Fruit fly (Drosophila melanogaster): ENCODE results near the gene TSG101.

The TSG101 gene

DNA sequence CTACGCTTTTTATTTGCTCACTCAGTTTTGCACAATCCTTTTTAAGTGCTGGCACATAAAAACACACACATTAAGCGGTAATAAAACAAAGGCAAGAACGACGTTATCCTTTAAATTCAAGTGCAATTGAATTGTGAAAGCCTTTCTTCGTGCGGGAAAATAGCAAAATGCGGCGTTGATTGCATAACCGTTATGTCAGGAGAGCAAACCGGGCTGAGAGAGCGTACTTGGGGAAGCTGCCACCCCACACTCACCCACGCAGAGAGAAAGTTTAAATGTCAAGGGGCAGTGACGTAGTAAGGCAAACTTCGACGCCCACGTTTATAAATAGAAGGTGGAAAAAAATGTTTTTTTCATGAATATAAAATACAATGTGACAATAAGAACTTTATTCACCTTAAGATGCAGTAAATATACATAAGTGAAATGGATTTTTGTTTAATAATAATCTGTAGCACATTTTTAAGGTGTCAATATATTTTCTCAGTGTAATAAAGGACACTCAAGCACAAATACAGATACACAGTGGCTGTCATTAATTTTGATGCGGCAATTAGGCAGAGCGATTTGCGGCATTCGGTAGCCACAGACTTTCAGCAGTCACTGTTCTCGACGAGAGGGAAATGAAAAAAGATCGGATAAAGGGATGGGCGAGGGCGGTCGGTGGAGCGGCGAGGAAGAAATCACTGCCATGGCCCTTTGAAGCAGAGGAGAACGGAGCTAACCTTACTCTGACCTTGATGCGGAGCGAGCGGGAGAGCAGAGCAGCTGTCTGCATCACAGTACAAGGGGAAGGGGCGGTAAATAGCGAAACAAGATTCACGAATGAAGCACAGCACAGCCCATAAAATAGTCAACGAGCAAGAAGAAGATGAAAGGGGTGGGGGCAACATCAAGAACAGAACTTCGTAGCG is 36.0 kb upstream of the TSG101 start (continued):
- TF ChIP-seq CG13296 (GFP tag; optimal IDR thresholded peaks at IDR 0.05) = no peak
- no peak for TF ChIP-seq emc (GFP tag; optimal IDR thresholded peaks at IDR 0.05)
- peak; percentile 62 for TF ChIP-seq Blimp-1 (GFP tag; optimal IDR thresholded peaks at IDR 0.05)
- TF ChIP-seq HLH4C (GFP tag; IDR thresholded peaks at IDR 0.05; ENCODE audit: partially characterized antibody) = no peak
- TF ChIP-seq CG14441 (GFP tag; IDR thresholded peaks at IDR 0.05) = peak; percentile 31; the same call in 1 of the 2 replicates
- no peak for TF ChIP-seq Abd-B (GFP tag; optimal IDR thresholded peaks at IDR 0.05)
- TF ChIP-seq Nf-YB (GFP tag; optimal IDR thresholded peaks at IDR 0.05) = no peak
- peak; percentile 29 for TF ChIP-seq CoRest (tag; optimal IDR thresholded peaks at IDR 0.05)
- TF ChIP-seq Stat92E (GFP tag; optimal IDR thresholded peaks at IDR 0.05) = no peak
- no peak for TF ChIP-seq CG5245 (GFP tag; optimal IDR thresholded peaks at IDR 0.05)
- no peak for TF ChIP-seq CG17186 (GFP tag; optimal IDR thresholded peaks at IDR 0.05)
- no peak for TF ChIP-seq Rx (GFP tag; IDR thresholded peaks at IDR 0.05)
- TF ChIP-seq CG42726 (GFP tag; IDR thresholded peaks at IDR 0.05; ENCODE audit: partially characterized antibody) = no peak
- TF ChIP-seq CG2712 (tag; optimal IDR thresholded peaks at IDR 0.05) = peak; percentile 67
- TF ChIP-seq chn (GFP tag; optimal IDR thresholded peaks at IDR 0.05) = peak; percentile 37
- TF ChIP-seq CG10366 (GFP tag; IDR thresholded peaks at IDR 0.05) = no peak
- TF ChIP-seq Camta (GFP tag; optimal IDR thresholded peaks at IDR 0.05) = peak; percentile 17
- TF ChIP-seq pho (GFP tag; optimal IDR thresholded peaks at IDR 0.05) = peak; percentile 23
- TF ChIP-seq Hey (tag; optimal IDR thresholded peaks at IDR 0.05) = no peak
- no peak for TF ChIP-seq CG6254 (GFP tag; optimal IDR thresholded peaks at IDR 0.05)
- TF ChIP-seq dan (GFP tag; IDR thresholded peaks at IDR 0.05) = no peak
- no peak for TF ChIP-seq al (GFP tag; IDR thresholded peaks at IDR 0.05)
- TF ChIP-seq Lhr (GFP tag; optimal IDR thresholded peaks at IDR 0.05) = no peak
- TF ChIP-seq chif (GFP tag; optimal IDR thresholded peaks at IDR 0.05) = peak in 1 of 2 experiments; percentile 26
- peak; percentile 47 for TF ChIP-seq pum (GFP tag; optimal IDR thresholded peaks at IDR 0.05)
- no peak for TF ChIP-seq peb (GFP tag; IDR thresholded peaks at IDR 0.05)
- TF ChIP-seq CG9609 (GFP tag; optimal IDR thresholded peaks at IDR 0.05) = no peak
- no peak for TF ChIP-seq CG15011 (GFP tag; optimal IDR thresholded peaks at IDR 0.05)
- TF ChIP-seq CG10209 (GFP tag; optimal IDR thresholded peaks at IDR 0.05) = no peak
- TF ChIP-seq az2 (GFP tag; optimal IDR thresholded peaks at IDR 0.05) = peak; percentile 13
- TF ChIP-seq GATAe (GFP tag; conservative IDR thresholded peaks at IDR 0.05) = no peak
- no peak for TF ChIP-seq HLHmδ (GFP tag; optimal IDR thresholded peaks at IDR 0.05)
- no peak for TF ChIP-seq ci (GFP tag; IDR thresholded peaks at IDR 0.05)
- no peak for TF ChIP-seq ab (GFP tag; optimal IDR thresholded peaks at IDR 0.05)
- no peak for TF ChIP-seq CG5953 (GFP tag; IDR thresholded peaks at IDR 0.05)
- no peak for TF ChIP-seq CG3995 (GFP tag; optimal IDR thresholded peaks at IDR 0.05)
- TF ChIP-seq da (GFP tag; optimal IDR thresholded peaks at IDR 0.05) = no peak
- TF ChIP-seq CG2889 (GFP tag; IDR thresholded peaks at IDR 0.05) = no peak
- TF ChIP-seq CG18764 (GFP tag; optimal IDR thresholded peaks at IDR 0.05) = peak; percentile 5
- TF ChIP-seq CG4282 (GFP tag; optimal IDR thresholded peaks at IDR 0.05) = no peak
- no peak for TF ChIP-seq mirr (GFP tag; optimal IDR thresholded peaks at IDR 0.05)
- TF ChIP-seq Tbp (GFP tag; optimal IDR thresholded peaks at IDR 0.05) = no peak
- TF ChIP-seq MBD-R2 (GFP tag; IDR thresholded peaks at IDR 0.05) = no peak
- no peak; the same call in 1 of the 2 replicates for TF ChIP-seq Drgx (GFP tag; IDR thresholded peaks at IDR 0.05)
- TF ChIP-seq stc (GFP tag; IDR thresholded peaks at IDR 0.05) = peak; percentile 55
- no peak for TF ChIP-seq CG1233 (GFP tag; optimal IDR thresholded peaks at IDR 0.05)
- no peak; the same call in 1 of the 2 replicates for TF ChIP-seq E2f2 (GFP tag; IDR thresholded peaks at IDR 0.05)
- peak; percentile 4; the same call in 1 of the 2 replicates for TF ChIP-seq Rfx (GFP tag; IDR thresholded peaks at IDR 0.05)
- no peak for TF ChIP-seq tup (GFP tag; optimal IDR thresholded peaks at IDR 0.05)
- TF ChIP-seq Mrtf (GFP tag; IDR thresholded peaks at IDR 0.05) = no peak
